Worm (Caenorhabditis elegans) whole organism, young adult: ENCODE measurements around the gene rfc-3.
A peak's percentile ranks its signal among the peaks of the same experiment; 100 is the strongest.

ENCODE experiments used
- B0336.3 ChIP-seq: fragments of 200-800 bp; sonication (Bioruptor generic); IDR thresholded peaks from 2 replicates; pipeline ENCODE4 v1.3.6; 2022; ENCODE audit warnings: missing genetic modification characterization, missing compliant biosample characterization
- F23B12.7 ChIP-seq: sonication (generic microtip); optimal IDR thresholded peaks from 2 replicates; lab custom pipeline; 2017; ENCODE audit warnings: missing genetic modification characterization, mild to moderate bottlenecking, missing compliant biosample characterization, antibody characterized with exemption, moderate library complexity; ENCODE audit not compliant: insufficient read depth
- F33H1.4 ChIP-seq: fragments of 200-800 bp; sonication (Bioruptor generic); IDR thresholded peaks from 2 replicates; pipeline ENCODE4 v1.3.6; 2022; ENCODE audit warnings: missing genetic modification reagents, missing genetic modification characterization, missing compliant biosample characterization
- F49E8.2 ChIP-seq: sonication (generic microtip); optimal IDR thresholded peaks from 3 replicates; lab custom pipeline; 2017; ENCODE audit warnings: missing genetic modification characterization, mild to moderate bottlenecking, missing compliant biosample characterization, antibody characterized with exemption, moderate library complexity; ENCODE audit not compliant: insufficient read depth
- K11D2.4 ChIP-seq: fragments of 200-800 bp; sonication (Bioruptor generic); IDR thresholded peaks from 2 replicates; pipeline ENCODE4 v1.3.6; 2022; ENCODE audit warnings: missing genetic modification reagents, missing genetic modification characterization, missing compliant biosample characterization
- akir-1 ChIP-seq: fragments of 200-800 bp; sonication (Bioruptor generic); optimal IDR thresholded peaks from 2 replicates; lab custom pipeline; 2018; ENCODE audit warnings: mild to moderate bottlenecking, missing genetic modification characterization, moderate library complexity, missing compliant biosample characterization
- atf-7 ChIP-seq: sonication (generic microtip); optimal IDR thresholded peaks from 2 replicates; lab custom pipeline; 2017; ENCODE audit warnings: mild to moderate bottlenecking, missing genetic modification characterization, missing compliant biosample characterization
- athp-1 ChIP-seq: sonication (generic microtip); optimal IDR thresholded peaks from 2 replicates; lab custom pipeline; 2017; ENCODE audit warnings: mild to moderate bottlenecking, missing genetic modification characterization, missing compliant biosample characterization
- attf-3 ChIP-seq: fragments of 200-800 bp; sonication (Bioruptor generic); conservative IDR thresholded peaks from 2 replicates; pipeline ENCODE4 v1.3.6; 2022; ENCODE audit warnings: missing genetic modification reagents, missing genetic modification characterization, missing compliant biosample characterization
- cebp-1 ChIP-seq, 2 experiments: fragments of 200-800 bp in 1 of 2; sonication (Bioruptor generic) in 1 of 2; sonication (generic microtip) in 1 of 2; IDR thresholded peaks in 1 of 2; optimal IDR thresholded peaks in 1 of 2; 2 replicates each; pipeline versions ENCODE4 v1.3.6 to Lab custom; 2017 to 2022; ENCODE audit warnings: missing compliant biosample characterization in 2 of 2, missing genetic modification characterization in 2 of 2, mild to moderate bottlenecking in 1 of 2, missing genetic modification reagents in 1 of 2, moderate library complexity in 1 of 2
- cebp-2 ChIP-seq: fragments of 200-800 bp; sonication (Bioruptor generic); IDR thresholded peaks from 2 replicates; pipeline ENCODE4 v1.3.6; 2022; ENCODE audit warnings: missing genetic modification characterization, missing compliant biosample characterization
- ceh-100 ChIP-seq: fragments of 200-800 bp; sonication (Bioruptor generic); IDR thresholded peaks from 2 replicates; pipeline ENCODE4 v1.3.6; 2022; ENCODE audit warnings: missing genetic modification reagents, missing genetic modification characterization, missing compliant biosample characterization
- ceh-27 ChIP-seq: fragments of 200-800 bp; sonication (Bioruptor generic); optimal IDR thresholded peaks from 2 replicates; lab custom pipeline; 2018; ENCODE audit warnings: mild to moderate bottlenecking, missing genetic modification characterization, moderate library complexity, missing compliant biosample characterization
- ceh-40 ChIP-seq: fragments of 200-800 bp; sonication (Bioruptor generic); IDR thresholded peaks from 2 replicates; pipeline ENCODE4 v1.3.6; 2022; ENCODE audit warnings: missing genetic modification characterization, missing compliant biosample characterization
- ceh-91 ChIP-seq: fragments of 200-800 bp; sonication (Bioruptor generic); IDR thresholded peaks from 2 replicates; pipeline ENCODE4 v1.3.6; 2022; ENCODE audit warnings: missing genetic modification reagents, missing genetic modification characterization, missing compliant biosample characterization
- chd-7 ChIP-seq: sonication (generic microtip); optimal IDR thresholded peaks from 2 replicates; lab custom pipeline; 2016; ENCODE audit warnings: mild to moderate bottlenecking, missing genetic modification characterization, moderate library complexity, missing compliant biosample characterization
- die-1 ChIP-seq: sonication (generic microtip); optimal IDR thresholded peaks from 2 replicates; lab custom pipeline; 2016; ENCODE audit warnings: missing genotype, mild to moderate bottlenecking, missing genetic modification characterization, missing compliant biosample characterization
- dpff-1 ChIP-seq: sonication (generic microtip); optimal IDR thresholded peaks from 2 replicates; lab custom pipeline; 2017; ENCODE audit warnings: mild to moderate bottlenecking, missing genetic modification characterization, missing compliant biosample characterization
- dpl-1 ChIP-seq: fragments of 150-350 bp; optimal IDR thresholded peaks from 2 replicates; lab custom pipeline; 2014; ENCODE audit warnings: missing biosample characterization, missing genetic modification reagents, missing genetic modification characterization
- hlh-12 ChIP-seq: sonication (generic microtip); optimal IDR thresholded peaks from 2 replicates; lab custom pipeline; 2016; ENCODE audit warnings: missing genetic modification characterization, missing compliant biosample characterization
- hsf-1 ChIP-seq: fragments of 200-800 bp; sonication (Bioruptor generic); IDR thresholded peaks from 2 replicates; pipeline ENCODE4 v1.3.6; 2022; ENCODE audit warnings: missing genetic modification reagents, missing genetic modification characterization, missing compliant biosample characterization
- lag-1 ChIP-seq: fragments of 200-800 bp; sonication (Bioruptor generic); IDR thresholded peaks from 2 replicates; pipeline ENCODE4 v1.3.6; 2022; ENCODE audit warnings: missing genetic modification reagents, missing genetic modification characterization, missing compliant biosample characterization
- lin-35 ChIP-seq, 3 experiments: fragments of 150-350 bp in 2 of 3; sonication (generic microtip) in 1 of 3; optimal IDR thresholded peaks; 2 replicates each; lab custom pipeline; 2014 to 2018; ENCODE audit warnings: missing biosample characterization in 3 of 3, missing genetic modification characterization in 3 of 3, missing genetic modification reagents in 3 of 3
- lin-40 ChIP-seq: sonication (generic microtip); optimal IDR thresholded peaks from 2 replicates; lab custom pipeline; 2016; ENCODE audit warnings: missing genetic modification characterization, mild to moderate bottlenecking, missing compliant biosample characterization, missing genotype, missing genetic modification reagents
- nfya-1 ChIP-seq: sonication (generic microtip); optimal IDR thresholded peaks from 2 replicates; lab custom pipeline; 2017; ENCODE audit warnings: antibody characterized with exemption, missing compliant biosample characterization, missing genetic modification characterization, borderline replicate concordance; ENCODE audit not compliant: insufficient read depth
- nfyb-1 ChIP-seq: fragments of 200-800 bp; sonication (Bioruptor generic); IDR thresholded peaks from 2 replicates; pipeline ENCODE4 v1.3.6; 2022; ENCODE audit warnings: missing genetic modification reagents, missing genetic modification characterization, missing compliant biosample characterization
- rcor-1 ChIP-seq: fragments of 200-800 bp; sonication (Bioruptor generic); IDR thresholded peaks from 2 replicates; pipeline ENCODE4 v1.3.6; 2022; ENCODE audit warnings: missing genetic modification reagents, missing genetic modification characterization, missing compliant biosample characterization
- rec-8 ChIP-seq, 2 experiments: sonication (generic microtip); optimal IDR thresholded peaks; 2 replicates each; lab custom pipeline; 2016; ENCODE audit warnings: mild to moderate bottlenecking in 2 of 2, missing genetic modification characterization in 2 of 2, missing genetic modification reagents in 2 of 2, missing genotype in 2 of 2, missing biosample characterization in 1 of 2, missing compliant biosample characterization in 1 of 2, moderate library complexity in 1 of 2
- sdz-38 ChIP-seq: sonication (generic microtip); optimal IDR thresholded peaks from 2 replicates; lab custom pipeline; 2016; ENCODE audit warnings: missing genotype, missing genetic modification characterization, missing compliant biosample characterization
- snpc-4 ChIP-seq, 5 experiments: fragments of 150-350 bp in 1 of 5; sonication (generic microtip) in 4 of 5; optimal IDR thresholded peaks; 2 replicates each; lab custom pipeline; 2014 to 2018; ENCODE audit warnings: missing genetic modification characterization in 5 of 5, missing biosample characterization in 3 of 5, antibody characterized with exemption in 2 of 5, mild to moderate bottlenecking in 2 of 5, missing compliant biosample characterization in 2 of 5, missing genotype in 2 of 5, moderate library complexity in 2 of 5, missing genetic modification reagents in 1 of 5
- somi-1 ChIP-seq: fragments of 200-800 bp; sonication (Bioruptor generic); optimal IDR thresholded peaks from 2 replicates; lab custom pipeline; 2018; ENCODE audit warnings: mild to moderate bottlenecking, missing genetic modification characterization, missing compliant biosample characterization
- tlf-1 ChIP-seq: fragments of 200-800 bp; sonication (Bioruptor generic); optimal IDR thresholded peaks from 2 replicates; lab custom pipeline; 2018; ENCODE audit warnings: mild to moderate bottlenecking, missing genetic modification characterization, missing compliant biosample characterization
- xnd-1 ChIP-seq: sonication (generic microtip); optimal IDR thresholded peaks from 2 replicates; lab custom pipeline; 2016; ENCODE audit warnings: missing genotype, missing genetic modification reagents, missing genetic modification characterization, missing compliant biosample characterization
- ztf-26 ChIP-seq: sonication (generic microtip); optimal IDR thresholded peaks from 2 replicates; lab custom pipeline; 2017; ENCODE audit warnings: missing genetic modification characterization, missing compliant biosample characterization
- ztf-28 ChIP-seq: fragments of 200-800 bp; sonication (Bioruptor generic); IDR thresholded peaks from 2 replicates; pipeline ENCODE4 v1.3.6; 2022; ENCODE audit warnings: missing genetic modification reagents, missing genetic modification characterization, missing compliant biosample characterization

rfc-3 gene

ce11 chrIV:13077694-13078093, 17.9 kb upstream of the rfc-3 start:
- TF ChIP-seq ztf-28 (GFP tag; lab: Robert Waterston, UW) = no peak
- TF ChIP-seq B0336.3 (GFP tag; lab: Robert Waterston, UW) = no peak
- no peak for TF ChIP-seq ceh-91 (GFP tag; lab: Robert Waterston, UW)
- peak; percentile 63 for TF ChIP-seq die-1 (tag; lab: Kevin White, UChicago)
- peak; percentile 78 for TF ChIP-seq ztf-26 (tag; lab: Kevin White, UChicago)
- TF ChIP-seq chd-7 (tag; lab: Kevin White, UChicago) = peak; percentile 33
- TF ChIP-seq hlh-12 (tag; lab: Kevin White, UChicago) = no peak
- TF ChIP-seq athp-1 = no peak
- TF ChIP-seq lin-40 = peak; percentile 17
- peak; percentile 17 for TF ChIP-seq somi-1 (GFP tag; lab: Kevin White, UChicago)
- TF ChIP-seq F49E8.2 (tag; lab: Kevin White, UChicago) = no peak
- TF ChIP-seq rec-8 (tag; optimal IDR thresholded peaks at IDR 0.05; lab: Kevin White, UChicago) = no peak
- 0 out of 2 replicates have a peak, but pooled peaks have one; percentile 30 for TF ChIP-seq K11D2.4 (GFP tag; lab: Robert Waterston, UW)

- TF ChIP-seq akir-1 (GFP tag; lab: Kevin White, UChicago) = no peak
- TF ChIP-seq tlf-1 (GFP tag; lab: Kevin White, UChicago) = no peak
- TF ChIP-seq F33H1.4 (GFP tag; lab: Robert Waterston, UW) = no peak
- no peak for TF ChIP-seq F23B12.7 (tag; lab: Kevin White, UChicago)
- no peak for TF ChIP-seq lin-35 (GFP tag; optimal IDR thresholded peaks at IDR 0.05; lab: Kevin White, UChicago)
- no peak for TF ChIP-seq xnd-1 (tag; lab: Kevin White, UChicago)
- no peak for TF ChIP-seq attf-3 (GFP tag; lab: Robert Waterston, UW)
- TF ChIP-seq sdz-38 (tag; lab: Kevin White, UChicago) = no peak
- TF ChIP-seq K11D2.4 (GFP tag; lab: Robert Waterston, UW) = no peak
- no peak for TF ChIP-seq ceh-40
- TF ChIP-seq lag-1 (GFP tag; lab: Robert Waterston, UW) = no peak
- TF ChIP-seq ceh-100 (GFP tag; lab: Robert Waterston, UW) = no peak
- no peak for TF ChIP-seq dpff-1 (tag; lab: Kevin White, UChicago)
- no peak for TF ChIP-seq nfyb-1 (GFP tag; lab: Robert Waterston, UW)
- TF ChIP-seq nfya-1 = no peak
Measured at ce11 chrIV:13078342-13078741, 17.2 kb upstream of the rfc-3 start.

- no peak for TF ChIP-seq hsf-1
- no peak for TF ChIP-seq dpl-1 (GFP tag; lab: Kevin White, UChicago)
- TF ChIP-seq cebp-1 (GFP tag; IDR thresholded peaks at IDR 0.05; lab: Robert Waterston, UW) = no peak
- TF ChIP-seq cebp-1 (tag; optimal IDR thresholded peaks at IDR 0.05; lab: Kevin White, UChicago) = peak; percentile 24
- TF ChIP-seq snpc-4 (GFP tag; optimal IDR thresholded peaks at IDR 0.05; lab: Kevin White, UChicago) = no peak
- TF ChIP-seq snpc-4 (tag; optimal IDR thresholded peaks at IDR 0.05; lab: Kevin White, UChicago) = no peak
- peak; percentile 36 for TF ChIP-seq ceh-27 (GFP tag; lab: Kevin White, UChicago)
- TF ChIP-seq nfya-1 = no peak
- 0 out of 2 replicates have a peak, but pooled peaks have one; percentile 38 for TF ChIP-seq cebp-2 (GFP tag; lab: Robert Waterston, UW)
- no peak for TF ChIP-seq akir-1 (GFP tag; lab: Kevin White, UChicago)
- no peak for TF ChIP-seq rcor-1 (GFP tag; lab: Robert Waterston, UW)
- TF ChIP-seq atf-7 = no peak
- peak; percentile 38 for TF ChIP-seq ztf-26 (tag; lab: Kevin White, UChicago)
- TF ChIP-seq die-1 (tag; lab: Kevin White, UChicago) = no peak
Measured at ce11 chrIV:13079119-13079518, 16.4 kb upstream of the rfc-3 start, which contains the start of gene C39E9.8. TSS of gene C39E9.8 (plus strand) at chrIV:13079446.
